Fruit fly (Drosophila melanogaster) whole organism, embryonic: Measurements from ENCODE around the gene me31B.

Experiments
- CG12104 ChIP-seq: fragments of 200-800 bp; sonication (Bioruptor generic); optimal IDR thresholded peaks from 3 replicates; lab custom pipeline; 2016; ENCODE audit warnings: missing biosample characterization, missing genetic modification characterization
- CG12299 ChIP-seq: fragments of 200-800 bp; sonication (Bioruptor generic); optimal IDR thresholded peaks from 2 replicates; lab custom pipeline; 2018; ENCODE audit warnings: missing biosample characterization, mild to moderate bottlenecking, missing genetic modification characterization
- CG12659 ChIP-seq: fragments of 200-800 bp; sonication (Bioruptor generic); optimal IDR thresholded peaks from 3 replicates; lab custom pipeline; 2017; ENCODE audit warnings: mild to moderate bottlenecking, missing biosample characterization, missing genetic modification reagents, missing genetic modification characterization
- CG14014 ChIP-seq: fragments of 200-800 bp; sonication (Bioruptor generic); IDR thresholded peaks from 2 replicates; pipeline ENCODE4 v1.3.6; 2022; ENCODE audit warnings: missing biosample characterization, missing genetic modification characterization
- CG17385 ChIP-seq: fragments of 200-800 bp; sonication (Bioruptor generic); optimal IDR thresholded peaks from 3 replicates; lab custom pipeline; 2018; ENCODE audit warnings: missing biosample characterization, mild to moderate bottlenecking, missing genetic modification characterization
- CG1792 ChIP-seq: fragments of 200-800 bp; sonication (Bioruptor generic); optimal IDR thresholded peaks from 2 replicates; lab custom pipeline; 2016; ENCODE audit warnings: missing biosample characterization, missing genetic modification characterization
- CG18262 ChIP-seq: fragments of 200-800 bp; optimal IDR thresholded peaks from 3 replicates; lab custom pipeline; 2019; ENCODE audit warnings: missing biosample characterization, mild to moderate bottlenecking, missing genetic modification characterization, moderate library complexity
- CG2120 ChIP-seq: fragments of 200-800 bp; sonication (Bioruptor generic); optimal IDR thresholded peaks from 3 replicates; lab custom pipeline; 2016; ENCODE audit warnings: missing biosample characterization, missing genetic modification characterization
- CG2712 ChIP-seq: fragments of 200-800 bp; optimal IDR thresholded peaks from 3 replicates; lab custom pipeline; 2019; ENCODE audit warnings: missing biosample characterization, mild to moderate bottlenecking, missing genetic modification characterization, moderate library complexity
- CG32767 ChIP-seq: fragments of 200-800 bp; sonication (Bioruptor generic); IDR thresholded peaks from 2 replicates; pipeline ENCODE4 v1.3.6; 2022; ENCODE audit warnings: missing biosample characterization, missing genetic modification characterization
- CG4617 ChIP-seq: fragments of 200-800 bp; sonication (Bioruptor generic); optimal IDR thresholded peaks from 3 replicates; lab custom pipeline; 2016; ENCODE audit warnings: missing biosample characterization, missing genetic modification characterization, borderline replicate concordance
- CG5245 ChIP-seq: fragments of 200-800 bp; sonication (Bioruptor generic); optimal IDR thresholded peaks from 3 replicates; lab custom pipeline; 2016; ENCODE audit warnings: missing biosample characterization, missing genetic modification characterization
- CG9727 ChIP-seq: fragments of 200-800 bp; sonication (Bioruptor generic); optimal IDR thresholded peaks from 3 replicates; lab custom pipeline; 2017; ENCODE audit warnings: missing biosample characterization, mild to moderate bottlenecking, missing genetic modification characterization
- CHES-1-like ChIP-seq: fragments of 200-800 bp; sonication (Bioruptor generic); optimal IDR thresholded peaks from 2 replicates; lab custom pipeline; 2016; ENCODE audit warnings: missing biosample characterization, missing genetic modification characterization
- CoRest ChIP-seq: fragments of 200-800 bp; sonication (Bioruptor generic); optimal IDR thresholded peaks from 3 replicates; lab custom pipeline; 2018; ENCODE audit warnings: missing biosample characterization, mild to moderate bottlenecking, missing genetic modification characterization, moderate library complexity
- Dbx ChIP-seq: fragments of 200-800 bp; sonication (Bioruptor generic); IDR thresholded peaks from 3 replicates; pipeline ENCODE4 v1.3.6; 2022; ENCODE audit warnings: missing biosample characterization, missing genetic modification characterization
- Dip2 ChIP-seq: fragments of 200-800 bp; sonication (Bioruptor generic); IDR thresholded peaks from 2 replicates; pipeline ENCODE4 v1.3.6; 2022; ENCODE audit warnings: missing biosample characterization, missing genetic modification characterization
- Dref ChIP-seq: fragments of 200-800 bp; sonication (Bioruptor generic); IDR thresholded peaks from 2 replicates; pipeline ENCODE4 v1.3.6; 2022; ENCODE audit warnings: missing biosample characterization, missing genetic modification characterization
- Drgx ChIP-seq: fragments of 200-800 bp; sonication (Bioruptor generic); IDR thresholded peaks from 2 replicates; pipeline ENCODE4 v1.3.6; 2022; ENCODE audit warnings: missing biosample characterization, missing genetic modification characterization
- E2f2 ChIP-seq: fragments of 200-800 bp; sonication (Bioruptor generic); IDR thresholded peaks from 2 replicates; pipeline ENCODE4 v1.3.6; 2022; ENCODE audit warnings: missing biosample characterization, missing genetic modification characterization
- Fer3 ChIP-seq: fragments of 200-800 bp; sonication (Bioruptor generic); optimal IDR thresholded peaks from 2 replicates; lab custom pipeline; 2018; ENCODE audit warnings: missing biosample characterization, mild to moderate bottlenecking, missing genetic modification characterization, moderate library complexity
- Gsc ChIP-seq: fragments of 200-800 bp; sonication (Bioruptor generic); IDR thresholded peaks from 2 replicates; pipeline ENCODE4 v1.3.6; 2022; ENCODE audit warnings: missing biosample characterization, missing genetic modification characterization
- H2.0 ChIP-seq: fragments of 200-800 bp; sonication (Bioruptor generic); IDR thresholded peaks from 2 replicates; pipeline ENCODE4 v1.3.6; 2022; ENCODE audit warnings: missing biosample characterization, missing genetic modification characterization
- Hr78 ChIP-seq, 2 experiments: fragments of 200-800 bp in 1 of 2; fragments of >200 bp in 1 of 2; sonication (Bioruptor generic) in 1 of 2; optimal IDR thresholded peaks; 2 replicates each; lab custom pipeline; 2017 to 2019; ENCODE audit warnings: missing biosample characterization in 2 of 2, missing genetic modification characterization in 2 of 2, mild to moderate bottlenecking in 1 of 2, moderate library complexity in 1 of 2
- Med ChIP-seq: fragments of 200-800 bp; sonication (Bioruptor generic); peaks from one replicate; lab custom pipeline; 2016; ENCODE audit warnings: missing biosample characterization, missing genetic modification characterization, mild to moderate bottlenecking, inconsistent platforms, moderate library complexity
- Nf-YA ChIP-seq: fragments of 200-800 bp; sonication (Bioruptor generic); IDR thresholded peaks from 2 replicates; pipeline ENCODE4 v1.3.6; 2022; ENCODE audit warnings: missing biosample characterization, missing genetic modification characterization
- Pdp1 ChIP-seq, 2 experiments: fragments of 200-800 bp; sonication (Bioruptor generic); optimal IDR thresholded peaks; 3 replicates each; lab custom pipeline; 2016; ENCODE audit warnings: missing biosample characterization in 2 of 2, missing genetic modification characterization in 2 of 2, mild to moderate bottlenecking in 1 of 2, moderate library complexity in 1 of 2
- Ravus ChIP-seq: fragments of 200-800 bp; sonication (Bioruptor generic); IDR thresholded peaks from 2 replicates; pipeline ENCODE4 v1.3.6; 2022; ENCODE audit warnings: missing biosample characterization, missing genetic modification characterization
- Rfx ChIP-seq: fragments of 200-800 bp; sonication (Bioruptor generic); IDR thresholded peaks from 2 replicates; pipeline ENCODE4 v1.3.6; 2022; ENCODE audit warnings: missing biosample characterization, missing genetic modification characterization
- Scr ChIP-seq: fragments of 200-800 bp; sonication (Bioruptor generic); IDR thresholded peaks from 2 replicates; pipeline ENCODE4 v1.3.6; 2022; ENCODE audit warnings: missing biosample characterization, missing genetic modification characterization; ENCODE audit not compliant: partially characterized antibody
- Tbp ChIP-seq: fragments of >200 bp; optimal IDR thresholded peaks from 2 replicates; lab custom pipeline; 2018; ENCODE audit warnings: missing biosample characterization, missing genetic modification characterization
- ase ChIP-seq: fragments of 200-800 bp; sonication (Bioruptor generic); IDR thresholded peaks from 3 replicates; pipeline ENCODE4 v1.3.6; 2022; ENCODE audit warnings: missing biosample characterization, missing genetic modification characterization
- cas ChIP-seq: fragments of 200-800 bp; sonication (Bioruptor generic); IDR thresholded peaks from 2 replicates; pipeline ENCODE4 v1.3.6; 2022; ENCODE audit warnings: missing biosample characterization, missing genetic modification characterization
- cg ChIP-seq: fragments of 200-800 bp; sonication (Bioruptor generic); optimal IDR thresholded peaks from 3 replicates; lab custom pipeline; 2019; ENCODE audit warnings: missing biosample characterization, mild to moderate bottlenecking, missing genetic modification characterization, moderate library complexity
- chif ChIP-seq, 2 experiments: fragments of 200-800 bp; sonication (Bioruptor generic); optimal IDR thresholded peaks; 3 replicates each; lab custom pipeline; 2016; ENCODE audit warnings: missing biosample characterization in 2 of 2, missing genetic modification characterization in 2 of 2
- esg ChIP-seq: fragments of 200-800 bp; sonication (Bioruptor generic); conservative IDR thresholded peaks from 2 replicates; pipeline ENCODE4 v1.3.6; 2022; ENCODE audit warnings: missing biosample characterization, missing genetic modification characterization
- exex ChIP-seq: fragments of 200-800 bp; sonication (Bioruptor generic); optimal IDR thresholded peaks from 4 replicates; lab custom pipeline; 2018; ENCODE audit warnings: missing biosample characterization, mild to moderate bottlenecking, missing genetic modification characterization, moderate library complexity
- gce ChIP-seq: fragments of 200-800 bp; sonication (Bioruptor generic); IDR thresholded peaks from 3 replicates; pipeline ENCODE4 v1.3.6; 2022; ENCODE audit warnings: missing biosample characterization, missing genetic modification characterization
- gem ChIP-seq: fragments of 200-800 bp; sonication (Bioruptor generic); optimal IDR thresholded peaks from 2 replicates; lab custom pipeline; 2019; ENCODE audit warnings: missing biosample characterization, mild to moderate bottlenecking, missing genetic modification characterization, moderate library complexity
- kni ChIP-seq: fragments of 200-800 bp; sonication (Bioruptor generic); optimal IDR thresholded peaks from 3 replicates; lab custom pipeline; 2017; ENCODE audit warnings: mild to moderate bottlenecking, missing biosample characterization, missing genetic modification reagents, missing genetic modification characterization
- mam ChIP-seq: fragments of 200-800 bp; sonication (Bioruptor generic); optimal IDR thresholded peaks from 3 replicates; lab custom pipeline; 2016; ENCODE audit warnings: missing biosample characterization, missing genetic modification characterization
- pnt ChIP-seq: fragments of 200-800 bp; sonication (Bioruptor generic); optimal IDR thresholded peaks from 3 replicates; lab custom pipeline; 2016; ENCODE audit warnings: missing biosample characterization, missing genetic modification characterization
- sens ChIP-seq: fragments of 200-800 bp; sonication (Bioruptor generic); peaks from one replicate; lab custom pipeline; 2016; ENCODE audit warnings: missing biosample characterization, missing genetic modification characterization
- shn ChIP-seq: fragments of 200-800 bp; sonication (Bioruptor generic); optimal IDR thresholded peaks from 3 replicates; lab custom pipeline; 2016; ENCODE audit warnings: missing biosample characterization, missing genetic modification characterization
- slbo ChIP-seq: fragments of 200-800 bp; sonication (Bioruptor generic); IDR thresholded peaks from 2 replicates; pipeline ENCODE4 v1.3.6; 2022; ENCODE audit warnings: missing biosample characterization, missing genetic modification characterization
- so ChIP-seq: fragments of 200-800 bp; sonication (Bioruptor generic); IDR thresholded peaks from 3 replicates; pipeline ENCODE4 v1.3.6; 2022; ENCODE audit warnings: missing biosample characterization, missing genetic modification characterization
- sob ChIP-seq: fragments of 200-800 bp; sonication (Bioruptor generic); IDR thresholded peaks from 2 replicates; pipeline ENCODE4 v1.3.6; 2022; ENCODE audit warnings: missing biosample characterization, missing genetic modification characterization
- tna ChIP-seq: fragments of 200-800 bp; sonication (Bioruptor generic); IDR thresholded peaks from 2 replicates; pipeline ENCODE4 v1.3.6; 2022; ENCODE audit warnings: missing biosample characterization, missing genetic modification characterization; ENCODE audit not compliant: partially characterized antibody
- tup ChIP-seq: fragments of 200-800 bp; sonication (Bioruptor generic); optimal IDR thresholded peaks from 2 replicates; lab custom pipeline; 2016; ENCODE audit warnings: missing biosample characterization, mild to moderate bottlenecking, missing genetic modification characterization, moderate library complexity
- unc-4 ChIP-seq: fragments of 200-800 bp; sonication (Bioruptor generic); IDR thresholded peaks from 2 replicates; pipeline ENCODE4 v1.3.6; 2022; ENCODE audit warnings: missing biosample characterization, missing genetic modification characterization; ENCODE audit not compliant: partially characterized antibody

Gene me31B

DNA sequence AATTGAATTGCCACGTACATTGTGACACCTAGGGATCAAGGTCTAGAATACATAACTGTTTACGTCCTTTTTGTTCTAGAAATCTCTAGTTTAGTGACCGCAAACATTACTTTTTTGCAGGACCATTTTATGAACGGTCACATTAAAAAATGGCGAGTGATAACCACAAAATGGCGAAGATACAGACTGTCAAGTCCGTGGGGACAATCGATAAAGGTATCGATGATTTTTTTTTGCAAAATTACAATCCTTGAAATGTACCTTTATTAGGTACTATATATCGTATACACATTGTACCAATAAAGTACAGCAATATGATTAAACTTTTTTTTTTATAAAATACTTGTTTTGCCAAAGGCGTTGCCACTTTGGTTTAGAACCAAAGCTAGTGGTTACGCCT, 8.7 kb upstream of the me31B start (continued):
- peak; percentile 55 for TF ChIP-seq Dref (GFP tag; lab: Robert Waterston, UW)
- TF ChIP-seq CG2120: no peak
- TF ChIP-seq Hr78 (GFP tag; optimal IDR thresholded peaks at IDR 0.05; lab: Kevin White, UChicago): no peak
- TF ChIP-seq Dip2: no peak
- TF ChIP-seq tna (GFP tag; lab: Robert Waterston, UW): peak; percentile 46; the same call in 1 of the 2 replicates
- peak; percentile 41 for TF ChIP-seq sens
- no peak for TF ChIP-seq CG12299
- TF ChIP-seq H2.0: no peak
- TF ChIP-seq tup (GFP tag; lab: Kevin White, UChicago): no peak
- peak; percentile 64 for TF ChIP-seq Scr (GFP tag; lab: Robert Waterston, UW)
- TF ChIP-seq exex (tag; lab: Kevin White, UChicago): no peak
- TF ChIP-seq Dbx (GFP tag; lab: Robert Waterston, UW): no peak
- TF ChIP-seq cas (GFP tag; lab: Robert Waterston, UW): no peak

DNA sequence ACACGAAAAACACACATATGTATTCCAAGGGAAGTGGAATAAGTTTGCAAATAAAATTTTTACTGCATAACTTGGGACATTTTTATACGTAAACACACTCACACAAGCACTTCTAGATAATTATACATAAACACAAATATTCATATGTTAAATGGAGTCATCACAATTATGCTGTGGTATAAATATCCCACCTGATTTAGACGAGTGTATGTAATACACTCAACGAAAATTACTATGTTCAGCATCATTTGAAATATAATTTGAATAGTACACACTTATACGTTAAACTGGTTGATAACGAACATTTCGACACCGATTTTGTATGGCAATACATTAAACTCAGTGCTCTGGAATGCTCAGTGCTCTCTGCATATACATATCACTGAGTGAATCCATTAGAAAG, 8.0 kb upstream of the me31B start:
- TF ChIP-seq CG12659: peak; percentile 25
- peak; percentile 4 for TF ChIP-seq CoRest (tag; lab: Kevin White, UChicago)
- TF ChIP-seq pnt (GFP tag; lab: Kevin White, UChicago): peak; percentile 7
- peak; percentile 44 for TF ChIP-seq Drgx (GFP tag; lab: Robert Waterston, UW)
- TF ChIP-seq sens: peak; percentile 82
- TF ChIP-seq gem (tag; lab: Kevin White, UChicago): peak; percentile 46
- no peak for TF ChIP-seq Tbp (GFP tag; lab: Kevin White, UChicago)
- TF ChIP-seq CG5245 (GFP tag; lab: Kevin White, UChicago): peak; percentile 5
- TF ChIP-seq sob (GFP tag; lab: Robert Waterston, UW): 0 out of 2 replicates have a peak, but pooled peaks have one; percentile 9
- TF ChIP-seq Pdp1 (GFP tag; optimal IDR thresholded peaks at IDR 0.05; lab: Kevin White, UChicago): peak in 1 of 2 experiments; percentile 28
- peak; percentile 19 for TF ChIP-seq CG9727 (GFP tag; lab: Kevin White, UChicago)
- peak; percentile 8 for TF ChIP-seq CG12104 (GFP tag; lab: Kevin White, UChicago)
- TF ChIP-seq esg (GFP tag; lab: Robert Waterston, UW): 0 out of 2 replicates have a peak, but pooled peaks have one; percentile 12
- TF ChIP-seq ase: no peak
- no peak for TF ChIP-seq CG32767 (GFP tag; lab: Robert Waterston, UW)
- TF ChIP-seq gce: no peak
- TF ChIP-seq CG1792 (GFP tag; lab: Kevin White, UChicago): peak; percentile 11
- TF ChIP-seq Nf-YA (GFP tag; lab: Robert Waterston, UW): no peak
- peak; percentile 40 for TF ChIP-seq shn (GFP tag; lab: Kevin White, UChicago)
- peak; percentile 83 for TF ChIP-seq cg (GFP tag; lab: Kevin White, UChicago)
- peak; percentile 81 for TF ChIP-seq Med (GFP tag; lab: Kevin White, UChicago)
- no peak; the same call in 1 of the 2 replicates for TF ChIP-seq CG14014 (GFP tag; lab: Robert Waterston, UW)
- peak; percentile 47 for TF ChIP-seq CG4617 (GFP tag; lab: Kevin White, UChicago)
- TF ChIP-seq so: 0 out of 3 replicates have a peak, but pooled peaks have one; percentile 25
- TF ChIP-seq Gsc (GFP tag; lab: Robert Waterston, UW): no peak
- peak; percentile 42; the same call in 1 of the 2 replicates for TF ChIP-seq slbo (GFP tag; lab: Robert Waterston, UW)
- TF ChIP-seq chif (GFP tag; optimal IDR thresholded peaks at IDR 0.05; lab: Kevin White, UChicago): peak in 1 of 2 experiments; percentile 11
- TF ChIP-seq Ravus: no peak
- peak; percentile 19 for TF ChIP-seq CG17385 (GFP tag; lab: Kevin White, UChicago)
- peak; percentile 11 for TF ChIP-seq CG18262 (tag; lab: Kevin White, UChicago)
- peak; percentile 31 for TF ChIP-seq kni (GFP tag; lab: Kevin White, UChicago)
- peak; percentile 6 for TF ChIP-seq CG2712
- peak; percentile 54 for TF ChIP-seq mam
- peak; percentile 19 for TF ChIP-seq CHES-1-like (GFP tag; lab: Kevin White, UChicago)
- TF ChIP-seq unc-4: no peak
- TF ChIP-seq Fer3 (tag; lab: Kevin White, UChicago): peak; percentile 11
- TF ChIP-seq E2f2 (GFP tag; lab: Robert Waterston, UW): peak; percentile 21; the same call in 1 of the 2 replicates
- peak; percentile 62; the same call in 1 of the 2 replicates for TF ChIP-seq Rfx (GFP tag; lab: Robert Waterston, UW)
